Worm (Caenorhabditis elegans): ENCODE measurements around the gene R04B3.1.

The R04B3.1 gene

ce11 chrX:2513667-2514198 is 42.5 kb upstream of the R04B3.1 start:
- peak in 1 of 2 experiments; percentile 50 for TF ChIP-seq unc-62 (GFP tag; optimal IDR thresholded peaks at IDR 0.05 in 1 of 2)
- TF ChIP-seq unc-62 (tag; optimal IDR thresholded peaks at IDR 0.05): no peak
- TF ChIP-seq T26A8.4 (GFP tag; IDR thresholded peaks at IDR 0.05): no peak
- no peak for TF ChIP-seq unc-130 (GFP tag; optimal IDR thresholded peaks at IDR 0.05)

ce11 chrX:2508449-2508848 is 37.2 kb upstream of the R04B3.1 start, which contains the start of gene K02E10.7:
Gene K02E10.7, minus strand, starts transcription at chrX:2508549.
- no peak for TF ChIP-seq T20F7.1 (GFP tag; optimal IDR thresholded peaks at IDR 0.05)

- TF ChIP-seq pha-4 (GFP tag; IDR thresholded peaks at IDR 0.05): no peak
- no peak for TF ChIP-seq pha-4 (tag; optimal IDR thresholded peaks at IDR 0.05)
- 0 out of 2 replicates have a peak, but pooled peaks have one; percentile 21 for TF ChIP-seq ctbp-1 (GFP tag; IDR thresholded peaks at IDR 0.05)
These were observed 35.5 kb upstream of the R04B3.1 start for ce11 chrX:2506738-2507137.

- TF ChIP-seq nhr-102 (tag; optimal IDR thresholded peaks at IDR 0.05) (no peak), egl-43 (GFP tag; IDR thresholded peaks at IDR 0.05) (0 out of 2 replicates have a peak, but pooled peaks have one; percentile 41), pha-4 (GFP tag; IDR thresholded peaks at IDR 0.05) (no peak), pha-4 (tag; optimal IDR thresholded peaks at IDR 0.05) (peak; percentile 45), aha-1 (tag) (peak; percentile 86), nhr-11 (tag; optimal IDR thresholded peaks at IDR 0.05) (no peak), snpc-1.2 (GFP tag; IDR thresholded peaks at IDR 0.05) (no peak)
These were observed 26.6 kb upstream of the R04B3.1 start for ce11 chrX:2497816-2498215.

ce11 chrX:2495865-2496314 is 24.7 kb upstream of the R04B3.1 start, which contains the start of gene rabr-1:
Gene rabr-1, plus strand, starts transcription at chrX:2496180.
- TF ChIP-seq nhr-10 (tag; optimal IDR thresholded peaks at IDR 0.05) (peak; percentile 38), aha-1 (tag) (peak; percentile 96), snpc-4 (tag; optimal IDR thresholded peaks at IDR 0.05) (no peak), ceh-44 (GFP tag; IDR thresholded peaks at IDR 0.05) (no peak), daf-16 (GFP tag; optimal IDR thresholded peaks at IDR 0.05) (no peak), daf-16 (tag; optimal IDR thresholded peaks at IDR 0.05) (peak; percentile 8), egl-43 (GFP tag; IDR thresholded peaks at IDR 0.05) (0 out of 2 replicates have a peak, but pooled peaks have one; percentile 49), hlh-11 (tag; optimal IDR thresholded peaks at IDR 0.05) (peak; percentile 64), dmd-6 (GFP tag; IDR thresholded peaks at IDR 0.05) (peak; percentile 38; the same call in 1 of the 2 replicates), mdl-1 (tag; optimal IDR thresholded peaks at IDR 0.05) (peak in 1 of 2 experiments; percentile 31), lin-29 (GFP tag; IDR thresholded peaks at IDR 0.05) (no peak), ceh-32 (tag; optimal IDR thresholded peaks at IDR 0.05; ENCODE audit: poor library complexity) (no peak), ctbp-1 (GFP tag; IDR thresholded peaks at IDR 0.05) (peak; percentile 64; the same call in 1 of the 2 replicates), madf-5 (GFP tag; IDR thresholded peaks at IDR 0.05) (no peak), nhr-11 (tag; optimal IDR thresholded peaks at IDR 0.05) (peak; percentile 30), dve-1 (tag; optimal IDR thresholded peaks at IDR 0.05; ENCODE audit: insufficient read depth) (peak; percentile 42), mxl-3 (GFP tag; optimal IDR thresholded peaks at IDR 0.05) (peak; percentile 59), zfp-2 (tag; optimal IDR thresholded peaks at IDR 0.05) (no peak), nhr-111 (GFP tag; optimal IDR thresholded peaks at IDR 0.05) (no peak), hlh-30 (tag; optimal IDR thresholded peaks at IDR 0.05; ENCODE audit: insufficient read depth) (peak; percentile 41), hif-1 (tag; optimal IDR thresholded peaks at IDR 0.05) (no peak), R02D3.7 (tag; optimal IDR thresholded peaks at IDR 0.05) (no peak), ceh-20 (GFP tag; IDR thresholded peaks at IDR 0.05) (no peak), lin-39 (tag; optimal IDR thresholded peaks at IDR 0.05) (no peak), ces-1 (GFP tag; optimal IDR thresholded peaks at IDR 0.05) (no peak), sdz-12 (GFP tag; optimal IDR thresholded peaks at IDR 0.05) (no peak), mdt-29 (GFP tag; IDR thresholded peaks at IDR 0.05) (no peak), nhr-237 (tag; optimal IDR thresholded peaks at IDR 0.05) (no peak), spr-1 (tag; optimal IDR thresholded peaks at IDR 0.05) (no peak), unc-130 (GFP tag; optimal IDR thresholded peaks at IDR 0.05) (no peak), tra-1 (GFP tag; IDR thresholded peaks at IDR 0.05) (no peak), attf-4 (tag; optimal IDR thresholded peaks at IDR 0.05) (no peak), rbr-2 (tag; optimal IDR thresholded peaks at IDR 0.05) (peak; percentile 8), nhr-25 (tag; optimal IDR thresholded peaks at IDR 0.05; ENCODE audit: borderline replicate concordance, insufficient read depth) (peak; percentile 36)

All from whole organism, L4 larva.